Fruit fly (Drosophila melanogaster) Kc167 (cell line): ENCODE results near the gene CG12605.

Source experiments
- Myc ChIP-seq: fragments of >200 bp; optimal IDR thresholded peaks from 2 replicates; lab custom pipeline; 2017; ENCODE audit warnings: missing external identifiers
- Sin3A ChIP-seq: fragments of >200 bp; optimal IDR thresholded peaks from 2 replicates; lab custom pipeline; 2018; ENCODE audit warnings: missing external identifiers
- h ChIP-seq: fragments of >200 bp; optimal IDR thresholded peaks from 3 replicates; lab custom pipeline; 2018; ENCODE audit warnings: missing external identifiers
- psq ChIP-seq: fragments of >200 bp; optimal IDR thresholded peaks from 2 replicates; lab custom pipeline; 2017; ENCODE audit warnings: missing external identifiers
- ttk ChIP-seq: sonication (Bioruptor generic); optimal IDR thresholded peaks from 2 replicates; lab custom pipeline; 2017; ENCODE audit warnings: missing external identifiers

DNA sequence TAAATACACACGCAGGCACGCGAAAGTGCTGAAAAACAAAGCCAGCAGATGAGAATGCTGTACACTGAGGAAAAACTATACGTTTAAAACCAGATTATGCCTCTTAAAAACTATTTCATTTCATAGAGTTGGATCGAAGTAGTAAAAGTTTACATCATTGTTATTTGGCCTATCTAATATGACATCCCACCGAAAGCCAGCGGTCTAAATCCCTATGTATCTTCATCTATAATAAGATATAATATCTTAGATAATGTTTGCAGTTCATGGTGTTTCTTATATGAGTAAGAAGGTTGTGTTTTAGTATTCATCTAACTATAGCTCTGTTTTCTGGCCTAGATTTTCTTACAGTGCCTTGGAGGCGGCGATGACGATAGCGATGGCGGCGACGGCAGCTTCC lies 45.6 kb upstream of the CG12605 start:
- TF ChIP-seq Myc (lab: Kevin White, UChicago) = no peak
- no peak for TF ChIP-seq h (lab: Kevin White, UChicago)
- TF ChIP-seq psq (lab: Kevin White, UChicago) = no peak
- TF ChIP-seq ttk (lab: Kevin White, UChicago) = no peak
- TF ChIP-seq Sin3A (lab: Kevin White, UChicago) = no peak
